Worm (Caenorhabditis elegans): ENCODE results near the gene dmsr-5.
"Not testable (repeated sequence)": the region's sequence is repeated elsewhere in the genome, so short reads cannot be mapped to it uniquely, and the experiment has no call there.

Gene dmsr-5

DNA sequence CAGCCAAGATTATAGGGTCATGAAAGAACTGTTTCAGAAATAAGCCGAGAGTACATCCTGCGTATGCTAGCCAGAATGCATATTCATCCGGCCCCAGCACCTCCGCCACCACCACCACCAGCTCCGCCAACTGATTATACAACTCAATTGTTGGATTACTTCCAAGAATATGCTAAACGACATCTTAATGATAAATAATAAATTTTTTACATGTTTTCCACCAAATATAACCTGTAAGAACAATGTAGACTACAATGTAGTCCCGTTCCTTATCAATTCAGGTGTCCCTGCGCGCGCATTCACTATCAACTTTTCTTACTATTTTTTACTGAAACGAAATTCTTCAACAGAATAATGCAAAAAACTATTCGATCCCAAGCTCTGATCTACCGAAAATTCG is 37.8 kb upstream of the dmsr-5 start, which contains the start of gene Y48A6B.9:
Gene Y48A6B.9 (plus strand): TSS at position 301 of the 400 bp plus-strand sequence.
- no peak for TF ChIP-seq flh-1 (GFP tag; optimal IDR thresholded peaks at IDR 0.05)
- no peak for TF ChIP-seq ceh-43 (GFP tag; optimal IDR thresholded peaks at IDR 0.05)
- no peak for TF ChIP-seq sptf-1 (tag; optimal IDR thresholded peaks at IDR 0.05)
- TF ChIP-seq mls-2 (tag; optimal IDR thresholded peaks at IDR 0.05): no peak
- no peak for TF ChIP-seq ceh-39 (tag; optimal IDR thresholded peaks at IDR 0.05)
- TF ChIP-seq lin-13 (tag; optimal IDR thresholded peaks at IDR 0.05): no peak
- no peak for TF ChIP-seq nhr-76 (tag; optimal IDR thresholded peaks at IDR 0.05)

DNA sequence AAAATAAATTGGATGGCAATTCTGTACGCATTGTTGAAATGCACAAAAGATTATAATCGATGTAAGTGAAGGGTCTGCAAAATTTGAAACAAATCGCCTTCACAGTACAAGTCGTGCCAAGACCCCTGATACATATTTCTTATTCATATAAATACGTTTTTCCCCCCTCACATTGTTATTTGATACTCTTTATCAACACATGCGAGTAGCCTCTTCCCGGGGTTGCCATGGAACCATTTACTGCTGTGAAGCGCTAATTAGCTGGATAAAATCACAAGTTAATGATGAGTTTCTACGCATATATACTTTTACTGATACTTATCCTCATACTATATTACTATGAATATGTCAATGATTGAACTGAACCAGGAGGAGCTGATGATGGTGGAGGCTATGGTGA is 36.3 kb upstream of the dmsr-5 start, which contains the start of gene Y48A6B.14:
Gene Y48A6B.14 (plus strand): TSS at position 301 of the 400 bp plus-strand sequence.
- TF ChIP-seq unc-39 (tag; optimal IDR thresholded peaks at IDR 0.05) (no peak), M03D4.4 (tag; optimal IDR thresholded peaks at IDR 0.05) (no peak), cnd-1 (tag; optimal IDR thresholded peaks at IDR 0.05) (no peak), snpc-4 (tag; optimal IDR thresholded peaks at IDR 0.05) (no peak), lin-32 (GFP tag; optimal IDR thresholded peaks at IDR 0.05) (no peak), mls-2 (tag; optimal IDR thresholded peaks at IDR 0.05) (no peak), unc-62 (GFP tag; optimal IDR thresholded peaks at IDR 0.05) (no peak), sem-2 (GFP tag; optimal IDR thresholded peaks at IDR 0.05) (no peak), lin-13 (tag; optimal IDR thresholded peaks at IDR 0.05) (no peak), ceh-39 (tag; optimal IDR thresholded peaks at IDR 0.05) (no peak), ces-1 (GFP tag; optimal IDR thresholded peaks at IDR 0.05) (no peak), nhr-28 (tag; optimal IDR thresholded peaks at IDR 0.05) (no peak), pha-4 (tag; optimal IDR thresholded peaks at IDR 0.05) (no peak), elt-1 (tag; optimal IDR thresholded peaks at IDR 0.05; ENCODE audit: borderline replicate concordance, insufficient read depth) (no peak), elt-3 (tag; optimal IDR thresholded peaks at IDR 0.05) (no peak), hlh-1 (tag; optimal IDR thresholded peaks at IDR 0.05) (no peak), ceh-83 (GFP tag; optimal IDR thresholded peaks at IDR 0.05) (no peak), nhr-76 (tag; optimal IDR thresholded peaks at IDR 0.05) (no peak), flh-1 (GFP tag; optimal IDR thresholded peaks at IDR 0.05) (no peak), bed-3 (GFP tag; optimal IDR thresholded peaks at IDR 0.05) (no peak)

DNA sequence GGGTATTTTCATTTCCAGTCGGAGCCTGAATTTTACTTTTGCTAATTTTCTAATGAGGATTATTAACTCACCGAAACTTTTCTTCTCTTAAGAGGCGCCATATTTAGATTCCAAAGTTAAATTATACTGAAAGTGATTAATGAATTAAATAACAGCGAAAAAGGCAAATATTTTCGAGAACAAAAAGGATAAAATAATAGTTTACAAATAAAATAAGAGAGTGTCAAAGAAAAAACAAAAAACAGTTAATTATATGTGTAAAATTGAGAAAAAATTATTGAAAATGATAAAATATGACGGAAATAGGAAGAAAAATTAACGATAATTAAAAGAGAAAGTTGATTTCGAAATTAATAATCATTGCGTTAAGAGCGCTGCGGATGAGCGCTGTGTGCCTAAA is 34.3 kb upstream of the dmsr-5 start, which contains the start of gene Y48A6B.8:
Gene Y48A6B.8 (minus strand): TSS at position 101 of the 400 bp plus-strand sequence.
- not testable (repeated sequence) for TF ChIP-seq mep-1, sptf-1, mab-5 (tag; optimal IDR thresholded peaks at IDR 0.05)

DNA sequence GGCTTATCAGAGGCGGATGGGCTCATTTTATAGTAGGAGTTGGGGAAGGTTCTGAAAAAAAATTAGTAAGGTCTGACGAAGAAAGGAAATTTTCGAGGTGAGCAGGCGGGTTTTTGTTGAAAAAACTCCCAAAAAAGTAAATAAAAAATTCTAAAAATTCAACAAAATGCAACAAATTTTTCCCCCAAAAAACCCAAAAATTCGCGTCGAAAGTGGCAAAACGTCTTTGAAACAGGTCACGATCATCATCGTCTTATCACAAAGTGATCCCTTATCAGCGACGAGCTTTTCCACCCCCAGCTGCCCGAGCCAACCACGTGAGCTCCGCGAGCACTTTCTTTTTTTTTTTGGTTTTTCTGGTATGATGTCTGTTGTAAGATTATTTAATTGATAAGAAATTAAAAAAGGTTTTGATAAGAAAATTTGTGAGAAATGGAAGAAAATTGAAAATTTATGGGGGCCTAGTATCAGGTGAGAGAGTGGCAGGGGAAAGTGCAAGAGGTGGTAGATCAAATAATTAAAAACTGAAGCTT is 31.5 kb upstream of the dmsr-5 start, which contains the start of gene Y48A6B.7:
Gene Y48A6B.7 (minus strand): TSS at position 51 of the 533 bp plus-strand sequence.
- TF ChIP-seq unc-39 (tag; optimal IDR thresholded peaks at IDR 0.05) (no peak), M03D4.4 (tag; optimal IDR thresholded peaks at IDR 0.05) (no peak), elt-1 (tag; optimal IDR thresholded peaks at IDR 0.05; ENCODE audit: borderline replicate concordance, insufficient read depth) (no peak), ham-2 (GFP tag; optimal IDR thresholded peaks at IDR 0.05) (no peak), elt-3 (tag; optimal IDR thresholded peaks at IDR 0.05) (no peak), nhr-237 (tag; optimal IDR thresholded peaks at IDR 0.05) (no peak), snpc-4 (tag; optimal IDR thresholded peaks at IDR 0.05) (no peak), cnd-1 (tag; optimal IDR thresholded peaks at IDR 0.05) (no peak)

DNA sequence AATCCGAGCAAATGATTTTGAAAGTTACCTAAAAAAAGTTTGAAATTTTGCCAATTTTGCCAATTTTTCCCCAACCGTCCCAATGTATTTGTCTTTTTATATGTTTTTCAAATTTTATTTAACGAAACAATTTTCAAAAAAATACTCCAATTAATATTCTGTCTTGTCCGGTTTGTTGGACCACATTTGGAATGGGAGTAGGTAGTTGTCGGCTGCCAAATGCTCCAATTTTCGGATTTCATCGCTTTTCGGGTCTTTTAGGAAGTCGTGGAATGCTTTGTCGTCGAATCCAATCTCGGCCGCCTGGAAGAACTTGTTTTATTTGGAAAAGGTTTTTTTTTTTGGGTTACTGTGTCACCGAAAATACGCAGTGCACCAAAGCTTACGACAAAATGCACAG is 30.1 kb upstream of the dmsr-5 start:
- TF ChIP-seq mep-1 (tag; optimal IDR thresholded peaks at IDR 0.05): no peak
- TF ChIP-seq unc-120 (tag; optimal IDR thresholded peaks at IDR 0.05; ENCODE audit: poor library complexity, severe bottlenecking): no peak
- no peak for TF ChIP-seq elt-3 (tag; optimal IDR thresholded peaks at IDR 0.05)
- TF ChIP-seq nhr-76 (tag; optimal IDR thresholded peaks at IDR 0.05): no peak
- TF ChIP-seq nhr-12 (tag; optimal IDR thresholded peaks at IDR 0.05): no peak
- no peak for TF ChIP-seq ceh-43 (GFP tag; optimal IDR thresholded peaks at IDR 0.05)
- TF ChIP-seq flh-1 (GFP tag; optimal IDR thresholded peaks at IDR 0.05): no peak
- no peak for TF ChIP-seq elt-1 (tag; optimal IDR thresholded peaks at IDR 0.05; ENCODE audit: borderline replicate concordance, insufficient read depth)
- TF ChIP-seq M03D4.4 (tag; optimal IDR thresholded peaks at IDR 0.05): no peak
- TF ChIP-seq lsy-2 (tag; optimal IDR thresholded peaks at IDR 0.05): no peak
- no peak for TF ChIP-seq snpc-4 (tag; optimal IDR thresholded peaks at IDR 0.05)
- TF ChIP-seq pha-4 (tag; optimal IDR thresholded peaks at IDR 0.05): no peak
- TF ChIP-seq bed-3 (GFP tag; optimal IDR thresholded peaks at IDR 0.05): no peak
- no peak for TF ChIP-seq ceh-83 (GFP tag; optimal IDR thresholded peaks at IDR 0.05)
- TF ChIP-seq ces-1 (GFP tag; optimal IDR thresholded peaks at IDR 0.05): no peak
- no peak for TF ChIP-seq lin-13 (tag; optimal IDR thresholded peaks at IDR 0.05)
- no peak for TF ChIP-seq blmp-1 (tag; optimal IDR thresholded peaks at IDR 0.05)
- TF ChIP-seq tbx-8 (GFP tag; optimal IDR thresholded peaks at IDR 0.05): no peak
- TF ChIP-seq lin-32 (GFP tag; optimal IDR thresholded peaks at IDR 0.05): no peak

Measured in whole organism, mixed stage, embryonic.